Fruit fly (Drosophila melanogaster) S2 (cell line): Measurements from ENCODE around the gene CG9467.

ENCODE experiments used
- CG8478 ChIP-seq: fragments of >200 bp; optimal IDR thresholded peaks from 2 replicates; lab custom pipeline; 2018
- CTCF ChIP-seq, 2 experiments: fragments of >200 bp; optimal IDR thresholded peaks; 2 replicates each; lab custom pipeline; 2018

Gene CG9467

dm6 chr3R:9779764-9780163, 21.1 kb downstream of the CG9467 start, which contains the start of gene CG12947:
Gene CG12947, plus strand, starts transcription at chr3R:9780064.
- TF ChIP-seq CTCF (optimal IDR thresholded peaks at IDR 0.05; lab: Kevin White, UChicago) (no peak), CG8478 (lab: Kevin White, UChicago) (no peak)

DNA sequence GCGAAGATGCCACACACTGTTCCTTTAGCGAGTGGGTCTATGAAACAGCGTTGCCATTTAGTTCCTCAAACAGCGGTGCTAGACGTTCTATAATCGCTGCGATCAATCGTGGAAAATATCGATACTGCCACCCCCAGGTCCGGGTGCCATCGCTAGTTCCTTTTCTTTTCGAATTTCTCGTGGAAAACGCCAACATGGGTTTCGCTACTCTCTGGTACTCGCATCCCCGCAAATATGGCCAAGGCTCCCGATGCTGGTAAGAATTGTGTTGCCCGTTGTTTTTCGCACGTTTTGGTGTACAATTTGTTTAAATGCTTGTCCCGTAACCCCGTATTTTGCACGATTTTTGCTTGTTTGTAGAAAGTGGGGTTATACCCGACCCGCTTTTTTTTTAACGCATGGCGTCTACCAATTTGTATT, 22.9 kb downstream of the CG9467 start, which contains the start of gene RpS29:
RpS29 (plus strand) TSS at position 102 of the 420 bp plus-strand sequence.
- peak; percentile 60 to 70 for TF ChIP-seq CTCF (optimal IDR thresholded peaks at IDR 0.05; lab: Kevin White, UChicago)
- TF ChIP-seq CG8478 (lab: Kevin White, UChicago), result no peak

- no peak for TF ChIP-seq CG8478 (lab: Kevin White, UChicago)
- TF ChIP-seq CTCF (optimal IDR thresholded peaks at IDR 0.05; lab: Kevin White, UChicago), result no peak
Observed at dm6 chr3R:9774821-9775220, 26.0 kb downstream of the CG9467 start, which contains the start of gene topi. Gene topi, plus strand, starts transcription at chr3R:9775121.

DNA sequence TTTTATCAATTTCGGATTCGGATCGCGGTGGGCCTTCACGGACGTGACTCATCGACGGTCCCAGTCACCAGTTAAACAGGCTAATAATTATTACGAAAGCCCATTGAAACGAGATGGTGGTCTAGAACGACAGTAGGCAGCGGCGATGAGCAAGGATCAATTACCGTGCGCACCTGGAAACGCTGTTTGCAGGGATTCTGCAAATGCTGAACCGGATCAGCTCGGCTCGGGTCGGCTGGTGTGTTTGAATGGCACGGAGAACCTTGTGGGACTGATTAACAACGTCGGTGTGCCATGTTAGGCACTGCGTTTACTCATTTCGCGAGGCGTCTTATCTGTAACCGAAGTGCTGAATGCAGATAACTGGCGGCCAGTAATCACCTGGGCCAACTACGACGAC, 26.7 kb downstream of the CG9467 start, which contains the start of gene Whamy:
Whamy (minus strand) TSS at position 273 of the 400 bp plus-strand sequence.
- no peak for TF ChIP-seq CTCF (optimal IDR thresholded peaks at IDR 0.05; lab: Kevin White, UChicago)
- TF ChIP-seq CG8478 (lab: Kevin White, UChicago), result no peak

- TF ChIP-seq CTCF (optimal IDR thresholded peaks at IDR 0.05; lab: Kevin White, UChicago) (no peak), CG8478 (lab: Kevin White, UChicago) (no peak)
Observed at dm6 chr3R:9771519-9771972, 29.3 kb downstream of the CG9467 start, which contains the start of gene CG9471. Gene CG9471, minus strand, starts transcription at chr3R:9771542.

- no peak for TF ChIP-seq CG8478 (lab: Kevin White, UChicago)
Observed at dm6 chr3R:9770127-9770526, 30.7 kb downstream of the CG9467 start.

dm6 chr3R:9768884-9769283, 31.9 kb downstream of the CG9467 start, which contains the start of gene MED6:
Gene MED6, minus strand, starts transcription at chr3R:9768984.
- TF ChIP-seq CG8478 (lab: Kevin White, UChicago), result no peak
- no peak for TF ChIP-seq CTCF (optimal IDR thresholded peaks at IDR 0.05; lab: Kevin White, UChicago)

DNA sequence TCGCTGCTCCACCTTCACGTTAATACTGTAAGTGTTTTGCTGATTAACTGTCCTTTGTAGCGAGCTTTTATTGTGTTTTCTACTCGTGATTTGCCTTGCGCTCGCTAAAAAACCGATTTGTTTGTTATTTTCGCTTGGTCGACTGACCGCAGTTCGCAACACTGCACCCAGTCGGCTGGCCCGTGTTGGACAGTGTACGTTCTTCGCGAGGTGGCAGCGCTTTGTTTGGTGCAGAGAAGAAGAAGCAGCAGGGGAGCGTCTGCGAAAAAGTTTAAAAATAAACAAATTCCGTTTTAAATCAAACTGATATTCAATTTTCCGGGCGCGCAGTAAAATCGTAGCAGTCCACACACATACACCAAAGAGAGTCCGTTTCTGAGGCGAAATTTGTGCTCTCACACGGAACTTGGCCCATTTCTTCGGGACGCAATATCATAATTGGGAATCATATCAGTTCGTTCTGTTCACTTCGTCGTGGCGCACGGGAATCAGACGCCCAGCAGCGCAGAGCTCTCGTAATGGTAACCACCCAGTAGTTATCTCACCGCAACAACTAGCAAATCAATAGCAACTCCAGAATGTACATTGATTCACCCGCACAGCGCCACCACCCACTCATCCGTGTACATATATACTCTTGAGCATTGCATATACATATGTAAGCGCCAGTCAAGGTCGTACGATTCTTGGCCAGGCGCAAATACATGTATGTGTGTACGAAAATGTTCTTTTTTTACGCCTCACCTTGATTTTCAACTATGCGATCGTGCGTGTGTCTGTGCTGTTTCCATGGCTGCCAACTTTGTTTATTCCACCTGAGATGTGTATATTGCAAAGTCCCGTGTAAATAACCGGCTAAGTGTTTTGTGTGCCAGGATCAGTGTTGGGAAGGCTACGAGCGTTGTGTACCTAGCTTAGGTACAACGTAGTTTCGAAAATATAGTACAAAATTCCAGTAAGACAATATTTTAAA, 32.9 kb downstream of the CG9467 start, which contains the start of gene Naa80:
Naa80 (plus strand) TSS at position 215 of the 973 bp plus-strand sequence.
- TF ChIP-seq CTCF (optimal IDR thresholded peaks at IDR 0.05; lab: Kevin White, UChicago) (peak in 1 of 2 experiments; percentile 16), CG8478 (lab: Kevin White, UChicago) (no peak)

DNA sequence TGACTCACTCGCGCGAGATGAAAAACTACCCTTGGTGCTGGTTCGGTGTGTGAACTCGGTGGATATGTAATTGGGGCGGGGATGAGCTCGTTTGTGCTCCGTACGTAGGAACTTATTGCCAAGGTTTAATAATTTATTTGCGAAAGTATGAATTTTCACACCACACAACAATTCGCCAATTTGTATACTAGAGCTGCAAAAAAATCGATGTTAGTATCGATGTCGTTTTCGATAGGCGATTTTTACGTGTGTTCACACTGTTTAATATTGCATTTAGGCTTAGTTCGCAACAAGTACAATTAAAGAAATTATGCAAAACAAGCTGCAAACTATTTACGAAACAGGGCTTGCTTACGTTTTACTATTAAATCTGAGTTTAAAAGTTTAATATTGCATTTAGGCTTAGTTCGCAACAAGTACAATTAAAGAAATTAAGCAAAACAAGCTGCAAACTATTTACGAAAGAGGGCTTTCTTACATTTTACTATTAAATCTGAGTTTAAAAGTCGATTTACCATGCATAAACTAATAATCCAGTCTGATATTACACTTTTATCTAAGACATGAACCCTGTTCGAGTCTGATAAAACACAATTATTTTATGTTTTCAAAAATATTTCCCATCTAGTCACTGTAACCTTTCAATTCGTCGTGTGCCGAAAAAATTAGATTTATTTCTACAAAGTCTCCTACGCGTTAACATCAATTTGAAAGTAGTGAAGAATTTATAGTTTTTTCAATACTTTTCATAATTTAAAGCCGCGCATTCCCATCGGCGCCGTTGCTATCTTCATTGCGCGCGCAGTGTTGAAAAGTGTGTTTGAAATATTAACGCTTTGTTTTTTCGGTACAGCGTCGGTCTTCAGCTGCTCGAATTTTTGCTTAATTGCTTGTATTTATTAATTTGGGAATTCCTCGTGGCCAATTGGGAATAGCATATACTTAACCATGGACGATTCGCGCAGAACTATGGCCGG, 37.6 kb downstream of the CG9467 start, which contains the start of the genes Snap24 and CG8478:
Snap24 (minus strand) TSS at position 196 of the 977 bp plus-strand sequence.
CG8478 (plus strand) TSS at position 696 of the 977 bp plus-strand sequence.
- TF ChIP-seq CG8478 (lab: Kevin White, UChicago) (no peak), CTCF (optimal IDR thresholded peaks at IDR 0.05; lab: Kevin White, UChicago) (no peak)

DNA sequence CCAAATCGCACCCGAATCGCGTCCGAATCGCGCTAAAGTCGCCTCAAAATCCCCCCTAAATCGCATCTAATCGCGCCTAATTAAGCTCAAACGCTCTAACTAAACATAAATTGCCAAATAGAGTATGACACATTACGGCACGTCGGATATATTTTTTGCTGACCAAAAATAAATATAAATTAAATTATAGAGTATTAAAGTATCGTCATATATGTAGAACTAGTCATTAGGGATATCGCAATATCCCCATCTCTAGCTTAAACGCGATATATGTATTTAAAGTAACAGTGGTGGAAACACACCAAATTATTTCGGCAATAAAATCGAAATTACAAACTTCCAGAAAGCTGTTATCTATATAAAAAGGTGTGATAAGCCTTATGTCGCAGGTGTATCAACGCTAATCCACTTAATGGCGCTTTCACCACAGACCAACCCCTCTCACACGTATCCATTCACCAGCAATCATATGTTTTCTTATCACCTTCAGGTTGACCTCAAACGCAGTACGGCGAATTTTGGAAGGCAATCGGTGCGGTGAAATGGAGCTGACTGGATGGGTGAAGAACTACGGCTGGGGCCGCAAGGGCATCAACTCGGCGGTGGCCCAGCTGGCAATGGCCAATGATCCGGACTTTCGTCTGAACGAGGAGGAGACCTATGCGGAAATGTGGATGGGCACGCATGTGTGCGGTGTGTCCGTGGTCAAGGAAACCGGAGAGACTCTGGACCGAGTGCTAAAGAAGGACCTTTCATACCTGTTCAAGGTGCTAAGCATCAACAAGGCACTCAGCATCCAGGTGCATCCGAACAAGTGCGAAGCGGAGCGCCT, 41.2 kb downstream of the CG9467 start, which contains the start of gene Mpi:
Mpi (plus strand) TSS at position 263 of the 832 bp plus-strand sequence.
- TF ChIP-seq CG8478 (lab: Kevin White, UChicago), result no peak
- TF ChIP-seq CTCF (optimal IDR thresholded peaks at IDR 0.05; lab: Kevin White, UChicago), result no peak

dm6 chr3R:9756187-9756586, 44.6 kb downstream of the CG9467 start, which contains the start of the genes Alg12 and Rpt3R:
Gene Alg12, plus strand, starts transcription at chr3R:9756491.
Gene Rpt3R, minus strand, starts transcription at chr3R:9756510.
- TF ChIP-seq CG8478 (lab: Kevin White, UChicago), result no peak

dm6 chr3R:9754487-9754886, 46.3 kb downstream of the CG9467 start, which contains the start of gene Tti1:
Gene Tti1, minus strand, starts transcription at chr3R:9754686.
- no peak for TF ChIP-seq CTCF (optimal IDR thresholded peaks at IDR 0.05; lab: Kevin White, UChicago)
- no peak for TF ChIP-seq CG8478 (lab: Kevin White, UChicago)
